Fruit fly (Drosophila melanogaster) whole organism, embryonic: Measurements from ENCODE around the gene sti.

Source experiments
- Adf1 ChIP-seq: fragments of 200-800 bp; sonication (Bioruptor generic); IDR thresholded peaks from 2 replicates; pipeline ENCODE4 v1.3.6; 2022; ENCODE audit warnings: missing biosample characterization, missing genetic modification characterization
- Bgb ChIP-seq: fragments of 200-800 bp; sonication (Bioruptor generic); IDR thresholded peaks from 2 replicates; pipeline ENCODE4 v1.3.6; 2022; ENCODE audit warnings: missing biosample characterization, missing genetic modification characterization; ENCODE audit not compliant: partially characterized antibody
- CG10321 ChIP-seq: fragments of 200-800 bp; sonication (Bioruptor generic); IDR thresholded peaks from 2 replicates; pipeline ENCODE4 v1.3.6; 2022; ENCODE audit warnings: missing biosample characterization, missing genetic modification characterization
- CG11695 ChIP-seq: fragments of 200-800 bp; sonication (Bioruptor generic); IDR thresholded peaks from 3 replicates; pipeline ENCODE4 v1.3.6; 2022; ENCODE audit warnings: missing biosample characterization, missing genetic modification characterization
- CG13287 ChIP-seq: fragments of 200-800 bp; sonication (Bioruptor generic); IDR thresholded peaks from 2 replicates; pipeline ENCODE4 v1.3.6; 2022; ENCODE audit warnings: missing biosample characterization, missing genetic modification characterization; ENCODE audit not compliant: partially characterized antibody
- CG14710 ChIP-seq: fragments of 200-800 bp; sonication (Bioruptor generic); optimal IDR thresholded peaks from 3 replicates; lab custom pipeline; 2019; ENCODE audit warnings: missing biosample characterization, mild to moderate bottlenecking, missing genetic modification characterization, moderate library complexity
- CG15269 ChIP-seq: fragments of 200-800 bp; sonication (Bioruptor generic); optimal IDR thresholded peaks from 2 replicates; lab custom pipeline; 2018; ENCODE audit warnings: missing biosample characterization, mild to moderate bottlenecking, missing genetic modification characterization, moderate library complexity
- CG17359 ChIP-seq: fragments of 200-800 bp; sonication (Bioruptor generic); optimal IDR thresholded peaks from 3 replicates; lab custom pipeline; 2018; ENCODE audit warnings: missing biosample characterization, mild to moderate bottlenecking, missing genetic modification characterization, moderate library complexity
- CG17802 ChIP-seq: fragments of 200-800 bp; sonication (Bioruptor generic); optimal IDR thresholded peaks from 2 replicates; lab custom pipeline; 2018; ENCODE audit warnings: missing biosample characterization, mild to moderate bottlenecking, missing genetic modification characterization, moderate library complexity
- CG3163 ChIP-seq: fragments of 200-800 bp; sonication (Bioruptor generic); optimal IDR thresholded peaks from 3 replicates; lab custom pipeline; 2016; ENCODE audit warnings: missing biosample characterization, missing genetic modification characterization
- CG33557 ChIP-seq: fragments of 200-800 bp; sonication (Bioruptor generic); optimal IDR thresholded peaks from 2 replicates; lab custom pipeline; 2019; ENCODE audit warnings: missing biosample characterization, mild to moderate bottlenecking, missing genetic modification characterization, moderate library complexity
- CG4617 ChIP-seq: fragments of 200-800 bp; sonication (Bioruptor generic); optimal IDR thresholded peaks from 3 replicates; lab custom pipeline; 2016; ENCODE audit warnings: missing biosample characterization, missing genetic modification characterization, borderline replicate concordance
- CG4707 ChIP-seq: fragments of 200-800 bp; sonication (Bioruptor generic); optimal IDR thresholded peaks from 2 replicates; lab custom pipeline; 2018; ENCODE audit warnings: missing biosample characterization, mild to moderate bottlenecking, missing genetic modification characterization, moderate library complexity
- CG4854 ChIP-seq: fragments of 200-800 bp; sonication (Bioruptor generic); optimal IDR thresholded peaks from 2 replicates; lab custom pipeline; 2016; ENCODE audit warnings: missing biosample characterization, missing genetic modification characterization, inconsistent platforms
- CG5180 ChIP-seq: fragments of 200-800 bp; sonication (Bioruptor generic); optimal IDR thresholded peaks from 3 replicates; lab custom pipeline; 2017; ENCODE audit warnings: missing biosample characterization, missing genetic modification characterization, mild to moderate bottlenecking, moderate library complexity, missing genetic modification reagents
- CG5245 ChIP-seq: fragments of 200-800 bp; sonication (Bioruptor generic); optimal IDR thresholded peaks from 3 replicates; lab custom pipeline; 2016; ENCODE audit warnings: missing biosample characterization, missing genetic modification characterization
- CG6765 ChIP-seq: fragments of 200-800 bp; sonication (Bioruptor generic); optimal IDR thresholded peaks from 3 replicates; lab custom pipeline; 2017; ENCODE audit warnings: missing biosample characterization, mild to moderate bottlenecking, missing genetic modification characterization
- CG8290 ChIP-seq, 3 experiments: fragments of 200-800 bp; sonication (Bioruptor generic); optimal IDR thresholded peaks; 2 replicates each; lab custom pipeline; 2016 to 2019; ENCODE audit warnings: missing biosample characterization in 3 of 3, missing genetic modification characterization in 3 of 3, mild to moderate bottlenecking in 2 of 3, moderate library complexity in 1 of 3
- CG8944 ChIP-seq: fragments of 200-800 bp; sonication (Bioruptor generic); optimal IDR thresholded peaks from 3 replicates; lab custom pipeline; 2016; ENCODE audit warnings: missing biosample characterization, missing genetic modification characterization
- D19A ChIP-seq: fragments of 200-800 bp; optimal IDR thresholded peaks from 3 replicates; lab custom pipeline; 2019; ENCODE audit warnings: missing biosample characterization, mild to moderate bottlenecking, missing genetic modification characterization, moderate library complexity
- Deaf1 ChIP-seq: fragments of 200-800 bp; optimal IDR thresholded peaks from 3 replicates; lab custom pipeline; 2019; ENCODE audit warnings: missing biosample characterization, mild to moderate bottlenecking, missing genetic modification characterization, moderate library complexity
- Dek ChIP-seq: fragments of 200-800 bp; sonication (Bioruptor generic); optimal IDR thresholded peaks from 3 replicates; lab custom pipeline; 2019; ENCODE audit warnings: missing biosample characterization, mild to moderate bottlenecking, missing genetic modification characterization, moderate library complexity
- Doc3 ChIP-seq: fragments of 200-800 bp; sonication (Bioruptor generic); IDR thresholded peaks from 3 replicates; pipeline ENCODE4 v1.3.6; 2022; ENCODE audit warnings: missing biosample characterization, missing genetic modification characterization; ENCODE audit not compliant: partially characterized antibody
- E2f2 ChIP-seq: fragments of 200-800 bp; sonication (Bioruptor generic); IDR thresholded peaks from 2 replicates; pipeline ENCODE4 v1.3.6; 2022; ENCODE audit warnings: missing biosample characterization, missing genetic modification characterization
- Fer3 ChIP-seq: fragments of 200-800 bp; sonication (Bioruptor generic); optimal IDR thresholded peaks from 2 replicates; lab custom pipeline; 2018; ENCODE audit warnings: missing biosample characterization, mild to moderate bottlenecking, missing genetic modification characterization, moderate library complexity
- Kr ChIP-seq: fragments of 200-800 bp; sonication (Bioruptor generic); optimal IDR thresholded peaks from 2 replicates; lab custom pipeline; 2017; ENCODE audit warnings: missing biosample characterization, mild to moderate bottlenecking, missing genetic modification characterization
- Lim3 ChIP-seq: fragments of 200-800 bp; sonication (Bioruptor generic); IDR thresholded peaks from 2 replicates; pipeline ENCODE4 v1.3.6; 2022; ENCODE audit warnings: missing biosample characterization, missing genetic modification characterization
- Mes4 ChIP-seq: fragments of 200-800 bp; sonication (Bioruptor generic); optimal IDR thresholded peaks from 2 replicates; lab custom pipeline; 2016; ENCODE audit warnings: missing biosample characterization, missing genetic modification characterization
- Nf-YC ChIP-seq: fragments of 200-800 bp; optimal IDR thresholded peaks from 3 replicates; lab custom pipeline; 2019; ENCODE audit warnings: missing biosample characterization, mild to moderate bottlenecking, missing genetic modification characterization, moderate library complexity
- Spps ChIP-seq: fragments of 200-800 bp; sonication (Bioruptor generic); optimal IDR thresholded peaks from 2 replicates; lab custom pipeline; 2018; ENCODE audit warnings: missing biosample characterization, mild to moderate bottlenecking, missing genetic modification characterization
- Trl ChIP-seq, 3 experiments: fragments of >200 bp in 2 of 3; fragments of 200-800 bp in 1 of 3; sonication (Bioruptor generic) in 1 of 3; optimal IDR thresholded peaks; 2 replicates in 1 of 3; 3 replicates in 2 of 3; lab custom pipeline; 2016 to 2017; ENCODE audit warnings: missing biosample characterization in 1 of 3, missing genetic modification characterization in 1 of 3
- Xbp1 ChIP-seq: fragments of 200-800 bp; sonication (Bioruptor generic); optimal IDR thresholded peaks from 3 replicates; lab custom pipeline; 2016; ENCODE audit warnings: missing biosample characterization, mild to moderate bottlenecking, missing genetic modification characterization
- ab ChIP-seq: fragments of 200-800 bp; sonication (Bioruptor generic); optimal IDR thresholded peaks from 2 replicates; lab custom pipeline; 2016; ENCODE audit warnings: missing biosample characterization, missing genetic modification characterization
- ato ChIP-seq: fragments of 200-800 bp; sonication (Bioruptor generic); IDR thresholded peaks from 2 replicates; pipeline ENCODE4 v1.3.6; 2022; ENCODE audit warnings: missing biosample characterization, missing genetic modification characterization; ENCODE audit not compliant: partially characterized antibody
- fd96Cb ChIP-seq: fragments of 200-800 bp; sonication (Bioruptor generic); optimal IDR thresholded peaks from 2 replicates; lab custom pipeline; 2018; ENCODE audit warnings: missing biosample characterization, mild to moderate bottlenecking, missing genetic modification characterization, moderate library complexity
- fu2 ChIP-seq: fragments of 200-800 bp; sonication (Bioruptor generic); optimal IDR thresholded peaks from 2 replicates; lab custom pipeline; 2016; ENCODE audit warnings: missing biosample characterization, missing genetic modification characterization
- gsb ChIP-seq: fragments of 200-800 bp; sonication (Bioruptor generic); IDR thresholded peaks from 2 replicates; pipeline ENCODE4 v1.3.6; 2022; ENCODE audit warnings: missing biosample characterization, missing genetic modification characterization
- gt ChIP-seq: fragments of 200-800 bp; sonication (Bioruptor generic); IDR thresholded peaks from 2 replicates; pipeline ENCODE4 v1.3.6; 2022; ENCODE audit warnings: missing biosample characterization, missing genetic modification characterization
- her ChIP-seq: fragments of 200-800 bp; sonication (Bioruptor generic); optimal IDR thresholded peaks from 2 replicates; lab custom pipeline; 2016; ENCODE audit warnings: missing biosample characterization, missing genetic modification characterization
- pan ChIP-seq, 4 experiments: fragments of >200 bp in 3 of 4; fragments of 200-800 bp in 1 of 4; sonication (Bioruptor generic) in 1 of 4; optimal IDR thresholded peaks in 3 of 4; IDR thresholded peaks in 1 of 4; 2 replicates each; pipeline versions ENCODE4 v1.3.6 to Lab custom; 2017 to 2022; ENCODE audit warnings: missing biosample characterization in 2 of 4, missing genetic modification characterization in 2 of 4, mixed read lengths in 1 of 4
- phol ChIP-seq: fragments of 200-800 bp; sonication (Bioruptor generic); optimal IDR thresholded peaks from 3 replicates; lab custom pipeline; 2018; ENCODE audit warnings: missing biosample characterization, mild to moderate bottlenecking, missing genetic modification characterization, moderate library complexity
- so ChIP-seq: fragments of 200-800 bp; sonication (Bioruptor generic); IDR thresholded peaks from 3 replicates; pipeline ENCODE4 v1.3.6; 2022; ENCODE audit warnings: missing biosample characterization, missing genetic modification characterization
- sug ChIP-seq: fragments of 200-800 bp; optimal IDR thresholded peaks from 2 replicates; lab custom pipeline; 2019; ENCODE audit warnings: missing biosample characterization, mild to moderate bottlenecking, missing genetic modification characterization, moderate library complexity
- usp ChIP-seq: fragments of >200 bp; optimal IDR thresholded peaks from 2 replicates; lab custom pipeline; 2017; ENCODE audit warnings: missing biosample characterization, missing genetic modification characterization
- vvl ChIP-seq: fragments of 200-800 bp; sonication (Bioruptor generic); IDR thresholded peaks from 2 replicates; pipeline ENCODE4 v1.3.6; 2022; ENCODE audit warnings: missing biosample characterization, missing genetic modification characterization
- wek ChIP-seq: fragments of 200-800 bp; sonication (Bioruptor generic); optimal IDR thresholded peaks from 3 replicates; lab custom pipeline; 2018; ENCODE audit warnings: missing biosample characterization, mild to moderate bottlenecking, missing genetic modification characterization, moderate library complexity
- zf30C ChIP-seq: fragments of 200-800 bp; sonication (Bioruptor generic); optimal IDR thresholded peaks from 3 replicates; lab custom pipeline; 2018; ENCODE audit warnings: missing biosample characterization, mild to moderate bottlenecking, missing genetic modification characterization

The sti gene

DNA sequence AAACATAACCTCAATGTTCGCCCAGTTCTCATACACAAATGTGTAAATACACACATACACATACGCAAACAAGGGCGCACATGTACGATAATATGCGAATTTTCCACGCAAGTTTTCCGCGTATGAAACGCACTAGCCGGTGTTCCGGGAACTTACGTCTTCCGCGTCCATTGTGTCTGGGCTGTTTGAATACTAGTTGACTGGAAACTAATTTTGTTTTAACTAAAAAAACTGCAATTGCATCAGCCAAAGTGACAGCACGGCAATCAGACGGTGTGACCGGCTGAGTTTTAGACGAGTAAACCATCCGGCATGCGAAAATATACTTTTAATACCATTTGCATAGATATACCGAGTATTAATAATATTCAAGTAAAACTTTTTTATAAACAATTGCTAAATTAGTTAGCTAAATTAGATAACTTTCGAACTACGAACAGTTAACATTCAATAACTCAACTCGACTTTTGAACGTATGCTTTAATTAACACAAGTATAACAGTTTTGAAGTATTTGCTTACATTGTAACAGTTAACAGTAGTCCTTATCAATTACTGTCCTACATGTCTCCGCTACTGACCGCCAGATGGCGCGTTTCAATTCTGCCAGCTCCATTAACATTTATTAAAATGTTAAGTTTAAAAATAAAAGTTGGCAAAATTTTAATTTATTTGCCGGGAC, 12.0 kb upstream of the sti start, which contains the start of gene eIF2beta (continued):
- peak; percentile 64 for TF ChIP-seq CG14710 (tag; lab: Kevin White, UChicago)
- TF ChIP-seq Fer3 (tag; lab: Kevin White, UChicago), result peak; percentile 36
- no peak for TF ChIP-seq gt (GFP tag; lab: Robert Waterston, UW)
- TF ChIP-seq Bgb (GFP tag; lab: Robert Waterston, UW), result peak; percentile 37; the same call in 1 of the 2 replicates
- TF ChIP-seq wek (GFP tag; lab: Kevin White, UChicago), result peak; percentile 2
- TF ChIP-seq Nf-YC (tag; lab: Kevin White, UChicago), result peak; percentile 41
- TF ChIP-seq CG17359 (tag; lab: Kevin White, UChicago), result peak; percentile 45
- no peak for TF ChIP-seq zf30C
- no peak for TF ChIP-seq gsb
- TF ChIP-seq CG3163 (GFP tag; lab: Kevin White, UChicago), result no peak
- TF ChIP-seq Xbp1 (GFP tag; lab: Kevin White, UChicago), result peak; percentile 34
- TF ChIP-seq CG5180 (GFP tag; lab: Kevin White, UChicago), result peak; percentile 8
- TF ChIP-seq pan (optimal IDR thresholded peaks at IDR 0.05; lab: Kevin White, UChicago), result no peak
- peak in 1 of 2 experiments; percentile 48 for TF ChIP-seq pan (GFP tag; optimal IDR thresholded peaks at IDR 0.05 in 1 of 2, IDR thresholded peaks at IDR 0.05 in 1 of 2)
- TF ChIP-seq CG6765, result peak; percentile 33
- peak; percentile 18 for TF ChIP-seq fu2 (GFP tag; lab: Kevin White, UChicago)
- no peak for TF ChIP-seq her
- peak; percentile 41 for TF ChIP-seq D19A (tag; lab: Kevin White, UChicago)
- 0 out of 3 replicates have a peak, but pooled peaks have one; percentile 35 for TF ChIP-seq so
- TF ChIP-seq E2f2, result peak; percentile 20; the same call in 1 of the 2 replicates
- TF ChIP-seq sug, result peak; percentile 4
- TF ChIP-seq CG4617, result peak; percentile 64
- peak; percentile 29 for TF ChIP-seq CG33557
- no peak for TF ChIP-seq fd96Cb (tag; lab: Kevin White, UChicago)
- TF ChIP-seq CG5245 (GFP tag; lab: Kevin White, UChicago), result peak; percentile 57
- TF ChIP-seq Trl (optimal IDR thresholded peaks at IDR 0.05; lab: Kevin White, UChicago), result no peak
- TF ChIP-seq Trl (GFP tag; optimal IDR thresholded peaks at IDR 0.05; lab: Kevin White, UChicago), result peak; percentile 18
- TF ChIP-seq CG8290 (GFP tag; optimal IDR thresholded peaks at IDR 0.05; lab: Kevin White, UChicago), result no peak
- TF ChIP-seq CG8290 (tag; optimal IDR thresholded peaks at IDR 0.05; lab: Kevin White, UChicago), result peak in 1 of 2 experiments; percentile 42
- TF ChIP-seq CG11695 (GFP tag; lab: Robert Waterston, UW), result no peak
- TF ChIP-seq Mes4 (GFP tag; lab: Kevin White, UChicago), result peak; percentile 39
- TF ChIP-seq usp (GFP tag; lab: Kevin White, UChicago), result no peak
- TF ChIP-seq Spps (tag; lab: Kevin White, UChicago), result peak; percentile 30
- TF ChIP-seq Kr (GFP tag; lab: Kevin White, UChicago), result no peak
- no peak; the same call in 1 of the 2 replicates for TF ChIP-seq Adf1 (GFP tag; lab: Robert Waterston, UW)
- TF ChIP-seq ab (GFP tag; lab: Kevin White, UChicago), result no peak
- TF ChIP-seq CG4707 (GFP tag; lab: Kevin White, UChicago), result peak; percentile 70
- TF ChIP-seq vvl, result peak; percentile 47; the same call in 1 of the 2 replicates
- no peak for TF ChIP-seq Doc3 (GFP tag; lab: Robert Waterston, UW)
- TF ChIP-seq Lim3 (GFP tag; lab: Robert Waterston, UW), result no peak
- peak; percentile 26 for TF ChIP-seq CG17802 (tag; lab: Kevin White, UChicago)
- TF ChIP-seq ato (GFP tag; lab: Robert Waterston, UW), result no peak
- no peak for TF ChIP-seq Dek (tag; lab: Kevin White, UChicago)
- TF ChIP-seq CG10321, result no peak
- TF ChIP-seq CG13287 (GFP tag; lab: Robert Waterston, UW), result peak; percentile 42; the same call in 1 of the 2 replicates
- TF ChIP-seq phol (tag; lab: Kevin White, UChicago), result peak; percentile 5
- TF ChIP-seq Deaf1 (tag; lab: Kevin White, UChicago), result no peak
- TF ChIP-seq CG8944 (GFP tag; lab: Kevin White, UChicago), result no peak
- peak; percentile 26 for TF ChIP-seq CG4854 (GFP tag; lab: Kevin White, UChicago)
- TF ChIP-seq CG15269 (tag; lab: Kevin White, UChicago), result peak; percentile 54
